Worm (Caenorhabditis elegans) whole organism, L4/young adult: ENCODE data around the gene W06H8.6.

Experiments used
- W03F9.2 ChIP-seq: fragments of 150-350 bp; optimal IDR thresholded peaks from 2 replicates; lab custom pipeline; 2014; ENCODE audit warnings: missing biosample characterization, missing genetic modification characterization
- dao-5 ChIP-seq: sonication (generic microtip); optimal IDR thresholded peaks from 2 replicates; lab custom pipeline; 2016; ENCODE audit warnings: missing genotype, missing genetic modification characterization, moderate library complexity, missing compliant biosample characterization
- him-1 ChIP-seq: sonication (generic microtip); optimal IDR thresholded peaks from 2 replicates; lab custom pipeline; 2016; ENCODE audit warnings: missing genotype, missing genetic modification reagents, missing genetic modification characterization, missing compliant biosample characterization

DNA sequence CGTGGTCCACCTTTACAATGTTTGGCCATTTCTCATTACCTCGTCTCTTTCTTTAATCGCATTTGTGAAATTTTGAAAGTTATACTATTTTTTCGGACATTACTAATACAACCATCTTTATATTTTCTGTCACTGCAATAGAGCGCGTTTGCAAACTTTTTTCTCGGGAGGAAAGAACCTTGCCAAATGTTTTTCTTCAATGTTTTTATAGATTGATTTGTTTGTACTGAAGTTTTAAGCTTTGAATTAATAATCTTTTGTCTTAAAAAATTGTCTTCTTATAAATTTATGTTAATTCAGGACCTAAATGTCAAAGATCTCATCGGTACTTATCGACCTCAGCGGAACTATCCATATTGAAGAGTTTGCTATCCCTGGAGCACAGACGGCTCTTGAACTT is 8.1 kb upstream of the W06H8.6 start, which contains the start of gene K08B12.3:
- TF ChIP-seq him-1 (no peak), W03F9.2 (no peak), dao-5 (tag; lab: Kevin White, UChicago) (no peak)
